Worm (Caenorhabditis elegans) whole organism, L3 larva: ENCODE data around the gene T05H4.15.

Experiments used
- R02D3.7 ChIP-seq: fragments of 150-350 bp; optimal IDR thresholded peaks from 2 replicates; lab custom pipeline; 2014; ENCODE audit warnings: missing biosample characterization, missing genetic modification characterization
- aly-2 ChIP-seq: fragments of 150-350 bp; optimal IDR thresholded peaks from 2 replicates; lab custom pipeline; 2014; ENCODE audit warnings: missing biosample characterization, missing genetic modification characterization
- ceh-28 ChIP-seq: fragments of 150-350 bp; optimal IDR thresholded peaks from 2 replicates; lab custom pipeline; 2014; ENCODE audit warnings: missing biosample characterization, missing genetic modification reagents, missing genetic modification characterization
- ceh-82 ChIP-seq: fragments of 150-350 bp; optimal IDR thresholded peaks from 2 replicates; lab custom pipeline; 2014; ENCODE audit warnings: missing biosample characterization, missing genetic modification characterization
- daf-12 ChIP-seq: fragments of 150-350 bp; optimal IDR thresholded peaks from 2 replicates; lab custom pipeline; 2014; ENCODE audit warnings: missing biosample characterization, missing genetic modification reagents, missing genetic modification characterization
- egl-27 ChIP-seq: sonication (generic microtip); optimal IDR thresholded peaks from 4 replicates; lab custom pipeline; 2017; ENCODE audit warnings: missing biosample characterization, missing genetic modification reagents, missing genetic modification characterization
- egl-5 ChIP-seq: fragments of 150-350 bp; optimal IDR thresholded peaks from 2 replicates; lab custom pipeline; 2017; ENCODE audit warnings: missing biosample characterization, missing genetic modification reagents, missing genetic modification characterization, inconsistent platforms
- elt-1 ChIP-seq: fragments of 150-350 bp; optimal IDR thresholded peaks from 2 replicates; lab custom pipeline; 2014; ENCODE audit warnings: missing biosample characterization, missing genetic modification characterization
- elt-2 ChIP-seq: sonication (generic microtip); optimal IDR thresholded peaks from 2 replicates; lab custom pipeline; 2016; ENCODE audit warnings: missing genetic modification reagents, mild to moderate bottlenecking, missing genetic modification characterization, missing compliant biosample characterization
- eor-1 ChIP-seq, 2 experiments: fragments of 150-350 bp; optimal IDR thresholded peaks; 2 replicates each; lab custom pipeline; 2014 to 2018; ENCODE audit warnings: missing biosample characterization in 2 of 2, missing genetic modification characterization in 2 of 2
- fkh-10 ChIP-seq: sonication (generic microtip); optimal IDR thresholded peaks from 2 replicates; lab custom pipeline; 2017; ENCODE audit warnings: missing biosample characterization, missing genetic modification reagents, missing genetic modification characterization
- fkh-2 ChIP-seq: fragments of 150-350 bp; optimal IDR thresholded peaks from 2 replicates; lab custom pipeline; 2014; ENCODE audit warnings: missing biosample characterization, missing genetic modification reagents, missing genetic modification characterization
- fos-1 ChIP-seq: fragments of 150-350 bp; optimal IDR thresholded peaks from 2 replicates; lab custom pipeline; 2014; ENCODE audit warnings: missing biosample characterization, missing genetic modification characterization
- hmg-11 ChIP-seq: sonication (generic microtip); optimal IDR thresholded peaks from 2 replicates; lab custom pipeline; 2016; ENCODE audit warnings: missing genetic modification characterization, missing compliant biosample characterization
- jun-1 ChIP-seq: fragments of 150-350 bp; optimal IDR thresholded peaks from 2 replicates; lab custom pipeline; 2014; ENCODE audit warnings: missing biosample characterization, missing genetic modification reagents, missing genetic modification characterization
- lin-15B ChIP-seq: fragments of 150-350 bp; optimal IDR thresholded peaks from 2 replicates; lab custom pipeline; 2014; ENCODE audit warnings: missing biosample characterization, missing genetic modification characterization
- lin-39 ChIP-seq: fragments of 150-350 bp; optimal IDR thresholded peaks from 2 replicates; lab custom pipeline; 2018; ENCODE audit warnings: missing biosample characterization, missing genetic modification reagents, missing genetic modification characterization
- mdl-1 ChIP-seq: fragments of 150-350 bp; optimal IDR thresholded peaks from 2 replicates; lab custom pipeline; 2014; ENCODE audit warnings: missing biosample characterization, missing genetic modification characterization
- mml-1 ChIP-seq: fragments of 150-350 bp; sonication (generic microtip); optimal IDR thresholded peaks from 3 replicates; lab custom pipeline; 2014; ENCODE audit warnings: missing biosample characterization, missing genetic modification characterization
- nhr-12 ChIP-seq: fragments of 150-350 bp; optimal IDR thresholded peaks from 2 replicates; lab custom pipeline; 2014; ENCODE audit warnings: missing biosample characterization, missing genetic modification characterization
- nhr-23 ChIP-seq: fragments of 150-350 bp; optimal IDR thresholded peaks from 2 replicates; lab custom pipeline; 2014; ENCODE audit warnings: missing biosample characterization, missing genetic modification reagents, missing genetic modification characterization
- nhr-237 ChIP-seq: fragments of 150-350 bp; optimal IDR thresholded peaks from 2 replicates; lab custom pipeline; 2014; ENCODE audit warnings: missing biosample characterization, missing genetic modification characterization
- nhr-25 ChIP-seq: sonication (generic microtip); optimal IDR thresholded peaks from 2 replicates; lab custom pipeline; 2017; ENCODE audit warnings: missing biosample characterization, missing genetic modification characterization
- nhr-28 ChIP-seq: fragments of 150-350 bp; optimal IDR thresholded peaks from 2 replicates; lab custom pipeline; 2014; ENCODE audit warnings: missing biosample characterization, missing genetic modification characterization
- nhr-43 ChIP-seq: sonication (generic microtip); optimal IDR thresholded peaks from 2 replicates; lab custom pipeline; 2016; ENCODE audit warnings: mild to moderate bottlenecking, missing genetic modification characterization, missing compliant biosample characterization; ENCODE audit not compliant: poor library complexity, severe bottlenecking
- nhr-67 ChIP-seq: fragments of 150-350 bp; optimal IDR thresholded peaks from 2 replicates; lab custom pipeline; 2014; ENCODE audit warnings: missing biosample characterization, missing genetic modification characterization
- nhr-76 ChIP-seq: fragments of 150-350 bp; sonication (generic microtip); optimal IDR thresholded peaks from 5 replicates; lab custom pipeline; 2014; ENCODE audit warnings: missing biosample characterization, missing genetic modification characterization
- nhr-77 ChIP-seq: fragments of 150-350 bp; optimal IDR thresholded peaks from 2 replicates; lab custom pipeline; 2014; ENCODE audit warnings: missing biosample characterization, missing genetic modification characterization
- pha-4 ChIP-seq: fragments of 150-350 bp; optimal IDR thresholded peaks from 2 replicates; lab custom pipeline; 2014; ENCODE audit warnings: missing biosample characterization, missing genetic modification reagents, missing genetic modification characterization
- pqm-1 ChIP-seq: fragments of 150-350 bp; optimal IDR thresholded peaks from 2 replicates; lab custom pipeline; 2017; ENCODE audit warnings: missing biosample characterization, missing genetic modification characterization, inconsistent platforms
- sea-2 ChIP-seq: fragments of 150-350 bp; sonication (generic microtip); optimal IDR thresholded peaks from 4 replicates; lab custom pipeline; 2014; ENCODE audit warnings: missing biosample characterization, missing genetic modification reagents, missing genetic modification characterization
- skn-1 ChIP-seq: fragments of 150-350 bp; optimal IDR thresholded peaks from 2 replicates; lab custom pipeline; 2014; ENCODE audit warnings: missing biosample characterization, missing genetic modification characterization
- snpc-4 ChIP-seq: fragments of 150-350 bp; optimal IDR thresholded peaks from 2 replicates; lab custom pipeline; 2014; ENCODE audit warnings: missing biosample characterization, missing genetic modification characterization
- tbx-2 ChIP-seq: sonication (generic microtip); optimal IDR thresholded peaks from 2 replicates; lab custom pipeline; 2016; ENCODE audit warnings: mild to moderate bottlenecking, missing genetic modification characterization, missing compliant biosample characterization
- unc-39 ChIP-seq: sonication (generic microtip); optimal IDR thresholded peaks from 4 replicates; lab custom pipeline; 2017; ENCODE audit warnings: missing biosample characterization, missing genetic modification characterization
- unc-62 ChIP-seq: fragments of 150-350 bp; sonication (generic microtip); optimal IDR thresholded peaks from 4 replicates; lab custom pipeline; 2014; ENCODE audit warnings: missing biosample characterization, missing genetic modification reagents, missing genetic modification characterization
- zag-1 ChIP-seq: fragments of 150-350 bp; optimal IDR thresholded peaks from 2 replicates; lab custom pipeline; 2014; ENCODE audit warnings: missing biosample characterization, missing genetic modification characterization
- ztf-11 ChIP-seq: fragments of 150-350 bp; optimal IDR thresholded peaks from 2 replicates; lab custom pipeline; 2014; ENCODE audit warnings: missing biosample characterization, missing genetic modification characterization

T05H4.15 gene

DNA sequence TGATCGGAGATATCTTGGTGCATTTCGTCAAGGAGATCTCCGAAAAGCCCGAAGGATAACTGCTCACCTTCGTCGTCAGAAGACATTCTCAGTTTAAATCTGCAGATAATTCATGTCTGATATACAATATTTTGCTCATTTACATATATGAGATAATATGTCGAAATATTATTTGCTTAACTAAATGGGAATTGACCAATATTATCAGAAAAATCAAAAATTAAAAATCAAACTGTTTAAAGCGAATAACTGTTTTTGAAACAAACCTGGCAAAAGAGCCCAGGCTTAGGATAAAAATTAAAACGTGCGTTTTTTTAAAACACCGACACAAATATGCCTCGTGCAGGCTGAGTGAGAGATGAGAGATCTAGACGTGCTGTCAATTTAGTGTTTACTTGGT is at the start of gene T05H4.15:
T05H4.15 (minus strand) TSS at position 101 of the 400 bp plus-strand sequence.
- TF ChIP-seq pha-4 (no peak), nhr-25 (tag; lab: Kevin White, UChicago) (no peak), eor-1 (tag; optimal IDR thresholded peaks at IDR 0.05; lab: Kevin White, UChicago) (no peak), nhr-28 (no peak), fos-1 (tag; lab: Kevin White, UChicago) (no peak), egl-27 (no peak), ceh-28 (no peak), fkh-2 (no peak), snpc-4 (tag; lab: Kevin White, UChicago) (no peak), nhr-12 (tag; lab: Kevin White, UChicago) (no peak), mdl-1 (tag; lab: Kevin White, UChicago) (no peak), lin-39 (tag; lab: Kevin White, UChicago) (no peak), aly-2 (no peak)
- TF ChIP-seq, all 47 proteins: peak for 0

DNA sequence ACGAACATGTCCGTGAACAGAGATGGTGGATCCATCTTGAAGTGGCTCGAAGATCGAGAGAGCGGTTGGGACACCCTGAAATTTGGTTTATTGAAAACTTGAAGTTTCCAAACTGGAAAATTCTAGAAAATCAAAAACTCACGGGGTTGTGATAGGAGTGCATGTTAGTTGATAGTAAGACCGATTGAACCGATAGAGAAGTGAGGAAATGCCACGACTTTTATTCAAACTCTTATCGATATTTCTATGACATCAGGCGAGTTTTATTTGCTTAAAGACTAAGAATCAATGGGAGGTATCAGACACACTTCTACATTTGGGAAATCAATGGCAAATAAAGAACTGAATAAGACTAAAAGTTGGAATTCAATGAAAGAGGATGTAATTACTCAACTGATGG is 47.3 kb upstream of the T05H4.15 start, which contains the start of gene lec-10:
lec-10 (minus strand) TSS at position 272 of the 400 bp plus-strand sequence.
- no peak for TF ChIP-seq nhr-25 (tag; lab: Kevin White, UChicago)
- no peak for TF ChIP-seq daf-12 (tag; lab: Kevin White, UChicago)
- no peak for TF ChIP-seq lin-39 (tag; lab: Kevin White, UChicago)
- TF ChIP-seq nhr-28: no peak
- peak; percentile 95 for TF ChIP-seq elt-2 (tag; lab: Kevin White, UChicago)
- TF ChIP-seq egl-27: no peak
- no peak for TF ChIP-seq ceh-28
- TF ChIP-seq nhr-77: no peak
- no peak for TF ChIP-seq unc-62 (GFP tag; lab: Kevin White, UChicago)
- TF ChIP-seq tbx-2 (tag; lab: Kevin White, UChicago): no peak
- TF ChIP-seq jun-1 (tag; lab: Kevin White, UChicago): peak; percentile 26
- TF ChIP-seq fkh-2: no peak
- no peak for TF ChIP-seq nhr-23
- TF ChIP-seq pha-4: peak; percentile 59
- no peak for TF ChIP-seq zag-1 (tag; lab: Kevin White, UChicago)
- TF ChIP-seq unc-39: no peak
- no peak for TF ChIP-seq fkh-10 (GFP tag; lab: Kevin White, UChicago)
- no peak for TF ChIP-seq nhr-237
- TF ChIP-seq pqm-1 (tag; lab: Kevin White, UChicago): peak; percentile 89
- no peak for TF ChIP-seq elt-1
- TF ChIP-seq ceh-82 (tag; lab: Kevin White, UChicago): no peak
- no peak for TF ChIP-seq R02D3.7 (tag; lab: Kevin White, UChicago)
- TF ChIP-seq nhr-43 (tag; lab: Kevin White, UChicago): no peak
- no peak for TF ChIP-seq lin-15B (tag; lab: Kevin White, UChicago)
- TF ChIP-seq mml-1: no peak
- no peak for TF ChIP-seq hmg-11 (tag; lab: Kevin White, UChicago)
- TF ChIP-seq ztf-11 (tag; lab: Kevin White, UChicago): no peak
- no peak for TF ChIP-seq sea-2 (GFP tag; lab: Kevin White, UChicago)

DNA sequence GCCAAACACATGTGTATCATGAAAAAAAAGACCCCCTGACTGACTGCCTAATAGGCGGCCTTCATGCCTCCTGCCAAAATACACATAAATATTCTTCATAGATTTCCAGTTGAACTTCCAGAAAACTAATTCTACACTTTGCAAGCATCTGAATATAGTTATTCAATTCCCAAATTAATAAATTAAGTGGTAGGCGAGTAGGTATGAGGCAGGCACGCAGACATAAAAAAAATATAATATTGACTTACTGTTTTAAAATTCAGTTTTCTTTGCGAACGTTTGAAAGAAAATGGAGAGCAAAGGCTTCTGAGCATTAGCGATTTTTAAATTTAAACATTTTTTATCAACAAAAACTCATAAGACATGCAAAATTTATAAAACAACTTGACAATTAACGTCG is 46.4 kb upstream of the T05H4.15 start:
- TF ChIP-seq nhr-67 (tag; lab: Kevin White, UChicago) (no peak), nhr-76 (no peak), elt-2 (tag; lab: Kevin White, UChicago) (peak; percentile 27), pqm-1 (tag; lab: Kevin White, UChicago) (no peak), ceh-28 (peak; percentile 8), jun-1 (tag; lab: Kevin White, UChicago) (peak; percentile 45)
- TF ChIP-seq, all 47 proteins: peak for 3

DNA sequence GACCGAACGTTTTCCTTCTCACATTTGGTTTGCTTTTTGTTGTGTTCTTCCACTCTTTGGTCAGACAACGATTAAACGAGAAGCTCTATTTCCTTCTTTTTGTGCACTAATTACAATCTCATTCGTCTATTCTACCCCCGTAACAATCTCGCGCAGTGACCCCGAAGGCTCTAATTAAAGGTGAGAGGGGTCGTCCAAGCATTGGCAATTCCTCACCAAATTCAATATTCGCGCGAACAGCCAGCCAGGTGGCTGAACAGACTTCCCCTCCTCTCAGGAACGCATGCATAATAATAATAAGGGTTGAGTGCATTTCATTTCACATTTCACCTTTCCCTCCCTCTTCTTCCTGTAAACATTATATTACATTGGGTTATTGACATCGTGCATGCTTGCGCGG is 43.6 kb upstream of the T05H4.15 start:
- no peak for TF ChIP-seq egl-5
- no peak for TF ChIP-seq pqm-1 (tag; lab: Kevin White, UChicago)
- TF ChIP-seq nhr-12 (tag; lab: Kevin White, UChicago): no peak
- no peak for TF ChIP-seq tbx-2 (tag; lab: Kevin White, UChicago)
- no peak for TF ChIP-seq nhr-237
- no peak for TF ChIP-seq lin-39 (tag; lab: Kevin White, UChicago)
- no peak for TF ChIP-seq nhr-77
- no peak for TF ChIP-seq mml-1
- TF ChIP-seq zag-1 (tag; lab: Kevin White, UChicago): no peak
- no peak for TF ChIP-seq daf-12 (tag; lab: Kevin White, UChicago)
- no peak for TF ChIP-seq skn-1
- no peak for TF ChIP-seq R02D3.7 (tag; lab: Kevin White, UChicago)
- no peak for TF ChIP-seq fkh-2
- no peak for TF ChIP-seq ceh-82 (tag; lab: Kevin White, UChicago)
- TF ChIP-seq sea-2 (GFP tag; lab: Kevin White, UChicago): no peak
- no peak for TF ChIP-seq nhr-25 (tag; lab: Kevin White, UChicago)
- no peak for TF ChIP-seq mdl-1 (tag; lab: Kevin White, UChicago)
- no peak for TF ChIP-seq nhr-28
